Fruit fly (Drosophila melanogaster): ENCODE results near the gene ImpE1.

DNA sequence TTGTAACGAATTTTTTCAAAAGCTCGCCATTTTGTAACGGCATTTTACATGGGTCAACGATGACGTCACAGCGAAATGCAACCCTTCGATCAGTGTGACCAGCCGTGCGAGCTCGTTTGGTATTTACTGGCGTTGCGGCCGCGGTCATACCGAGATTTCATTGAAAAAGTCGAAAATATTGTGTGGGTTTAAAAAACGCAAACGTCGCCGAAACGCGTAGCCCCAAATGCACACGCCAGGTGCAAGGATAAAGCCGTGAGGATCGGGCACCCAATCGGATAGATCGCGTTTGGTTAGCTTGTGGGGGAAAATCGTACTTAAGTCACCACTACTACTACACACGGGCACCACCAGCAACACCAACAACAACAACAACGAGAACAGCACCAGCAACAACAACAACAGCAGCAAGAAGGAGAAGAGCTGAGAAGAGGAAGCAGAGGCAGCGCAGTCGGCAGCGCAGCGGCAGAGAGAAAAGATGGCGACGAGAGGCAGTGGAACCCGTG is 52.7 kb downstream of the ImpE1 start, which contains the start of gene Cbl:
- TF ChIP-seq rn (GFP tag; IDR thresholded peaks at IDR 0.05) (no peak), CG9948 (tag; optimal IDR thresholded peaks at IDR 0.05) (no peak), CG17806 (tag; optimal IDR thresholded peaks at IDR 0.05) (no peak), CG13204 (GFP tag; optimal IDR thresholded peaks at IDR 0.05) (no peak), CG8159 (tag; optimal IDR thresholded peaks at IDR 0.05) (no peak), D1 (tag; optimal IDR thresholded peaks at IDR 0.05) (peak; percentile 27), Snoo (tag; optimal IDR thresholded peaks at IDR 0.05) (no peak), EcR (GFP tag; optimal IDR thresholded peaks at IDR 0.05) (peak; percentile 21), CG10348 (GFP tag; IDR thresholded peaks at IDR 0.05) (no peak), CG15710 (tag; optimal IDR thresholded peaks at IDR 0.05) (no peak)
